Worm (Caenorhabditis elegans): ENCODE results near the gene F47D12.7.

- TF ChIP-seq B0336.3 (GFP tag; IDR thresholded peaks at IDR 0.05): no peak
- TF ChIP-seq tbp1 (GFP tag; optimal IDR thresholded peaks at IDR 0.05): no peak
Observed at ce11 chrIII:6315515-6315914, 19.7 kb upstream of the F47D12.7 start.
